Fruit fly (Drosophila melanogaster): ENCODE measurements around the gene stx.

DNA sequence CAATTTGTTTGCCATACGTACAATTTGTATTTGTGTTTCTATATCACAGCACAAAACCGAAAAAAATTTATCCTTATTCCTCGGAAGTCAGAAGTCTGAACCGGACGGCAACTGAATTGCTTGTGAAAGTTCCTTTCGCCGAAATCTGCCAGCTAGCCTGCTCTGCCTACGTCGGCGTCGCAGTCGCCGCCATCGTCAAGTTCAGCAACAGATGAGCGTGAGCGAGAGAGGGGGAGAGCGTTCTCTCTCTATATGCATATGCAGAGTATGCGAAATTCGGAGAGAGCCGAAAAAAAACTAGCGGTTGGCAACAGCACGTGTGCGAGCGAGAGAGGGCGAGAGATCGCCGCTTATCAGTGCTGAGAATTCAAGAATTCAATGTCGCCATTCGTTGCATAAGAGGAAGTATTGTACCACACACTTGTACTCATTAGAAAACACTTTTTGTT lies 39.6 kb upstream of the stx start:
- no peak for TF ChIP-seq CG7045 (GFP tag; optimal IDR thresholded peaks at IDR 0.05)
- TF ChIP-seq tj (GFP tag; optimal IDR thresholded peaks at IDR 0.05) = peak; percentile 97
- peak; percentile 64 for TF ChIP-seq ovo (GFP tag; optimal IDR thresholded peaks at IDR 0.05)
- peak; percentile 63 for TF ChIP-seq cic (GFP tag; optimal IDR thresholded peaks at IDR 0.05)
- TF ChIP-seq CG33017 (tag; optimal IDR thresholded peaks at IDR 0.05) = no peak
- no peak for TF ChIP-seq CG12768 (GFP tag; optimal IDR thresholded peaks at IDR 0.05)
- peak; percentile 85 for TF ChIP-seq Mnt (GFP tag; optimal IDR thresholded peaks at IDR 0.05)
- no peak for TF ChIP-seq CG14711 (tag; optimal IDR thresholded peaks at IDR 0.05)
- no peak for TF ChIP-seq CG5204 (GFP tag; optimal IDR thresholded peaks at IDR 0.05)
- TF ChIP-seq pad (GFP tag; optimal IDR thresholded peaks at IDR 0.05) = no peak

Measured in whole organism, adult.